Worm (Caenorhabditis elegans) whole organism, young adult: ENCODE measurements around the gene ceeh-2.

ENCODE experiments used
- B0035.1 ChIP-seq: sonication (generic microtip); optimal IDR thresholded peaks from 2 replicates; lab custom pipeline; 2016; ENCODE audit warnings: missing genetic modification characterization, mild to moderate bottlenecking, missing compliant biosample characterization, missing genotype, missing genetic modification reagents
- B0336.3 ChIP-seq: fragments of 200-800 bp; sonication (Bioruptor generic); IDR thresholded peaks from 2 replicates; pipeline ENCODE4 v1.3.6; 2022; ENCODE audit warnings: missing genetic modification characterization, missing compliant biosample characterization
- D2030.7 ChIP-seq: fragments of 200-800 bp; sonication (Bioruptor generic); IDR thresholded peaks from 2 replicates; pipeline ENCODE4 v1.3.6; 2022; ENCODE audit warnings: missing genetic modification reagents, missing genetic modification characterization, missing compliant biosample characterization
- F55B11.4 ChIP-seq: sonication (generic microtip); optimal IDR thresholded peaks from 2 replicates; lab custom pipeline; 2016; ENCODE audit warnings: missing compliant biosample characterization, missing genetic modification characterization, borderline replicate concordance; ENCODE audit not compliant: insufficient read depth
- K11D2.4 ChIP-seq: fragments of 200-800 bp; sonication (Bioruptor generic); IDR thresholded peaks from 2 replicates; pipeline ENCODE4 v1.3.6; 2022; ENCODE audit warnings: missing genetic modification reagents, missing genetic modification characterization, missing compliant biosample characterization
- T07F8.4 ChIP-seq: sonication (generic microtip); optimal IDR thresholded peaks from 2 replicates; lab custom pipeline; 2016; ENCODE audit warnings: mild to moderate bottlenecking, missing genetic modification characterization, moderate library complexity, missing compliant biosample characterization
- T26A5.8 ChIP-seq: sonication (generic microtip); optimal IDR thresholded peaks from 2 replicates; lab custom pipeline; 2016; ENCODE audit warnings: missing genetic modification characterization, missing compliant biosample characterization
- Y53F4B.3 ChIP-seq: fragments of 200-800 bp; sonication (Bioruptor generic); IDR thresholded peaks from 2 replicates; pipeline ENCODE4 v1.3.6; 2022; ENCODE audit warnings: missing genetic modification reagents, missing genetic modification characterization, missing compliant biosample characterization
- Y53G8AR.9 ChIP-seq: fragments of 200-800 bp; sonication (Bioruptor generic); conservative IDR thresholded peaks from 2 replicates; pipeline ENCODE4 v1.3.6; 2022; ENCODE audit warnings: missing genetic modification reagents, missing genetic modification characterization, missing compliant biosample characterization
- Y56A3A.18 ChIP-seq: fragments of 200-800 bp; sonication (Bioruptor generic); IDR thresholded peaks from 2 replicates; pipeline ENCODE4 v1.3.6; 2022; ENCODE audit warnings: missing genetic modification reagents, missing genetic modification characterization, missing compliant biosample characterization
- Y79H2A.3 ChIP-seq: fragments of 200-800 bp; sonication (Bioruptor generic); conservative IDR thresholded peaks from 2 replicates; pipeline ENCODE4 v1.3.6; 2022; ENCODE audit warnings: missing genetic modification reagents, missing genetic modification characterization, missing compliant biosample characterization
- ZK185.1 ChIP-seq: sonication (generic microtip); optimal IDR thresholded peaks from 2 replicates; lab custom pipeline; 2016; ENCODE audit warnings: mild to moderate bottlenecking, missing genetic modification characterization, missing compliant biosample characterization; ENCODE audit not compliant: poor library complexity, severe bottlenecking
- ama-1 ChIP-seq, 3 experiments: fragments of 150-350 bp in 1 of 3; sonication (generic microtip) in 2 of 3; optimal IDR thresholded peaks; 2 replicates each; lab custom pipeline; 2014 to 2018; ENCODE audit warnings: missing biosample characterization in 2 of 3, missing genetic modification characterization in 2 of 3, missing genetic modification reagents in 2 of 3
- atf-7 ChIP-seq: sonication (generic microtip); optimal IDR thresholded peaks from 2 replicates; lab custom pipeline; 2017; ENCODE audit warnings: mild to moderate bottlenecking, missing genetic modification characterization, missing compliant biosample characterization
- attf-3 ChIP-seq: fragments of 200-800 bp; sonication (Bioruptor generic); conservative IDR thresholded peaks from 2 replicates; pipeline ENCODE4 v1.3.6; 2022; ENCODE audit warnings: missing genetic modification reagents, missing genetic modification characterization, missing compliant biosample characterization
- cebp-2 ChIP-seq: fragments of 200-800 bp; sonication (Bioruptor generic); IDR thresholded peaks from 2 replicates; pipeline ENCODE4 v1.3.6; 2022; ENCODE audit warnings: missing genetic modification characterization, missing compliant biosample characterization
- ceh-58 ChIP-seq: fragments of 200-800 bp; sonication (Bioruptor generic); IDR thresholded peaks from 2 replicates; pipeline ENCODE4 v1.3.6; 2022; ENCODE audit warnings: missing genetic modification characterization, missing compliant biosample characterization
- ceh-79 ChIP-seq: sonication (generic microtip); optimal IDR thresholded peaks from 2 replicates; lab custom pipeline; 2017; ENCODE audit warnings: mild to moderate bottlenecking, missing genetic modification characterization, missing compliant biosample characterization
- ceh-91 ChIP-seq: fragments of 200-800 bp; sonication (Bioruptor generic); IDR thresholded peaks from 2 replicates; pipeline ENCODE4 v1.3.6; 2022; ENCODE audit warnings: missing genetic modification reagents, missing genetic modification characterization, missing compliant biosample characterization
- dox-1 ChIP-seq: fragments of 200-800 bp; sonication (Bioruptor generic); IDR thresholded peaks from 2 replicates; pipeline ENCODE4 v1.3.6; 2022; ENCODE audit warnings: missing genetic modification reagents, missing genetic modification characterization, missing compliant biosample characterization
- dpl-1 ChIP-seq: fragments of 150-350 bp; optimal IDR thresholded peaks from 2 replicates; lab custom pipeline; 2014; ENCODE audit warnings: missing biosample characterization, missing genetic modification reagents, missing genetic modification characterization
- efl-1 ChIP-seq: fragments of 150-350 bp; optimal IDR thresholded peaks from 2 replicates; lab custom pipeline; 2014; ENCODE audit warnings: missing biosample characterization, missing genetic modification reagents, missing genetic modification characterization
- ekl-4 ChIP-seq: fragments of 200-800 bp; sonication (Bioruptor generic); IDR thresholded peaks from 2 replicates; pipeline ENCODE4 v1.3.6; 2022; ENCODE audit warnings: missing genetic modification reagents, missing genetic modification characterization, missing compliant biosample characterization
- gei-17 ChIP-seq: fragments of 200-800 bp; sonication (Bioruptor generic); optimal IDR thresholded peaks from 2 replicates; lab custom pipeline; 2018; ENCODE audit warnings: mild to moderate bottlenecking, missing genetic modification characterization, missing compliant biosample characterization
- hlh-12 ChIP-seq: sonication (generic microtip); optimal IDR thresholded peaks from 2 replicates; lab custom pipeline; 2016; ENCODE audit warnings: missing genetic modification characterization, missing compliant biosample characterization
- hmg-1.2 ChIP-seq: fragments of 200-800 bp; sonication (Bioruptor generic); IDR thresholded peaks from 2 replicates; pipeline ENCODE4 v1.3.6; 2022; ENCODE audit warnings: missing genetic modification reagents, missing genetic modification characterization, missing compliant biosample characterization
- hmg-20 ChIP-seq: fragments of 200-800 bp; sonication (Bioruptor generic); IDR thresholded peaks from 2 replicates; pipeline ENCODE4 v1.3.6; 2022; ENCODE audit warnings: missing genetic modification reagents, missing genetic modification characterization, missing compliant biosample characterization
- hsf-1 ChIP-seq: fragments of 200-800 bp; sonication (Bioruptor generic); IDR thresholded peaks from 2 replicates; pipeline ENCODE4 v1.3.6; 2022; ENCODE audit warnings: missing genetic modification reagents, missing genetic modification characterization, missing compliant biosample characterization
- lin-40 ChIP-seq: sonication (generic microtip); optimal IDR thresholded peaks from 2 replicates; lab custom pipeline; 2016; ENCODE audit warnings: missing genetic modification characterization, mild to moderate bottlenecking, missing compliant biosample characterization, missing genotype, missing genetic modification reagents
- lsl-1 ChIP-seq: fragments of 200-800 bp; sonication (Bioruptor generic); optimal IDR thresholded peaks from 2 replicates; lab custom pipeline; 2018; ENCODE audit warnings: mild to moderate bottlenecking, missing genetic modification characterization, moderate library complexity, missing compliant biosample characterization
- madf-10 ChIP-seq: sonication (generic microtip); optimal IDR thresholded peaks from 2 replicates; lab custom pipeline; 2016; ENCODE audit warnings: mild to moderate bottlenecking, missing genetic modification characterization, missing compliant biosample characterization
- madf-3 ChIP-seq: fragments of 200-800 bp; sonication (Bioruptor generic); IDR thresholded peaks from 2 replicates; pipeline ENCODE4 v1.3.6; 2022; ENCODE audit warnings: missing genetic modification reagents, missing genetic modification characterization, missing compliant biosample characterization
- mcd-1 ChIP-seq: fragments of 200-800 bp; sonication (Bioruptor generic); IDR thresholded peaks from 2 replicates; pipeline ENCODE4 v1.3.6; 2022; ENCODE audit warnings: missing genetic modification reagents, missing genetic modification characterization, missing compliant biosample characterization
- mel-28 ChIP-seq: sonication (generic microtip); optimal IDR thresholded peaks from 2 replicates; lab custom pipeline; 2016; ENCODE audit warnings: borderline replicate concordance, mild to moderate bottlenecking, missing genetic modification characterization, missing compliant biosample characterization
- mxl-1 ChIP-seq: sonication (generic microtip); optimal IDR thresholded peaks from 2 replicates; lab custom pipeline; 2016; ENCODE audit warnings: missing genetic modification characterization, missing compliant biosample characterization
- nfyb-1 ChIP-seq: fragments of 200-800 bp; sonication (Bioruptor generic); IDR thresholded peaks from 2 replicates; pipeline ENCODE4 v1.3.6; 2022; ENCODE audit warnings: missing genetic modification reagents, missing genetic modification characterization, missing compliant biosample characterization
- nhr-80 ChIP-seq: sonication (generic microtip); optimal IDR thresholded peaks from 2 replicates; lab custom pipeline; 2016; ENCODE audit warnings: missing genetic modification characterization, missing compliant biosample characterization
- nhr-90 ChIP-seq: sonication (generic microtip); optimal IDR thresholded peaks from 2 replicates; lab custom pipeline; 2016; ENCODE audit warnings: missing genotype, mild to moderate bottlenecking, missing genetic modification characterization, missing compliant biosample characterization
- pbrm-1 ChIP-seq: fragments of 200-800 bp; sonication (Bioruptor generic); IDR thresholded peaks from 2 replicates; pipeline ENCODE4 v1.3.6; 2022; ENCODE audit warnings: missing genetic modification reagents, missing genetic modification characterization, missing compliant biosample characterization
- repo-1 ChIP-seq: sonication (generic microtip); optimal IDR thresholded peaks from 2 replicates; lab custom pipeline; 2017; ENCODE audit warnings: mild to moderate bottlenecking, missing genetic modification characterization, missing compliant biosample characterization
- snpc-1.3 ChIP-seq: sonication (generic microtip); optimal IDR thresholded peaks from 2 replicates; lab custom pipeline; 2017; ENCODE audit warnings: missing genetic modification characterization, mild to moderate bottlenecking, missing compliant biosample characterization, antibody characterized with exemption, moderate library complexity, missing genotype, missing genetic modification reagents; ENCODE audit not compliant: insufficient read depth
- somi-1 ChIP-seq: fragments of 200-800 bp; sonication (Bioruptor generic); optimal IDR thresholded peaks from 2 replicates; lab custom pipeline; 2018; ENCODE audit warnings: mild to moderate bottlenecking, missing genetic modification characterization, missing compliant biosample characterization
- tbp1 ChIP-seq: fragments of 200-800 bp; sonication (Bioruptor generic); optimal IDR thresholded peaks from 2 replicates; lab custom pipeline; 2018; ENCODE audit warnings: mild to moderate bottlenecking, missing genetic modification characterization, missing compliant biosample characterization
- tlf-1 ChIP-seq: fragments of 200-800 bp; sonication (Bioruptor generic); optimal IDR thresholded peaks from 2 replicates; lab custom pipeline; 2018; ENCODE audit warnings: mild to moderate bottlenecking, missing genetic modification characterization, missing compliant biosample characterization
- ztf-18 ChIP-seq: sonication (generic microtip); optimal IDR thresholded peaks from 2 replicates; lab custom pipeline; 2016; ENCODE audit warnings: missing genotype, mild to moderate bottlenecking, missing genetic modification characterization, missing compliant biosample characterization
- ztf-22 ChIP-seq: fragments of 200-800 bp; sonication (Bioruptor generic); optimal IDR thresholded peaks from 2 replicates; lab custom pipeline; 2018; ENCODE audit warnings: mild to moderate bottlenecking, missing genetic modification characterization, moderate library complexity, missing compliant biosample characterization
- ztf-25 ChIP-seq: fragments of 200-800 bp; sonication (Bioruptor generic); IDR thresholded peaks from 2 replicates; pipeline ENCODE4 v1.3.6; 2022; ENCODE audit warnings: missing genetic modification reagents, missing genetic modification characterization, missing compliant biosample characterization
- ztf-28 ChIP-seq: fragments of 200-800 bp; sonication (Bioruptor generic); IDR thresholded peaks from 2 replicates; pipeline ENCODE4 v1.3.6; 2022; ENCODE audit warnings: missing genetic modification reagents, missing genetic modification characterization, missing compliant biosample characterization
- ztf-3 ChIP-seq: fragments of 200-800 bp; sonication (Bioruptor generic); optimal IDR thresholded peaks from 2 replicates; lab custom pipeline; 2018; ENCODE audit warnings: mild to moderate bottlenecking, missing genetic modification characterization, missing compliant biosample characterization

Gene ceeh-2

DNA sequence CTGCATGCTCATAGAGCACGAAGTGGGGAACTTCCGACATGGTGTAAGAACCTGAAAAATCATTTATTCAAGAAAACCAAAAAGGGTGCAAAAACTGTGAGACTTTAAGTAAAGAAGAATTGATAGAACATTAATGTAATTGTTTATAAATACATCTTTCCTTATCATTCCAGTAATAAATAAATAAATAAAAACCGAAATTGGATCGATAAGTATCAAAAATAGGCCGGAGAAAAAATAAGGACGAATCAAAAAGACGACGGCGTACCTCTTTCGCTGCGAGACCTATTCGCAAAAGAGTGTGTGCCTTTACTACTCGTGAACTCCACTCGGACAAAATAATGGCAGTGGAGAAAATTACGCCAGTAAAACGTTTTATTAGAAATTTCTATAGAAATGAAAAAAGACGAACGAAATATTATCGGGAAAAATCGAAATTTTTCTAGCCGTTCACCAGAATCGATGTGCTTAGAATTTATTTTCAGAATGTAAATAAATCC lies 4.7 kb downstream of the ceeh-2 start, which contains the start of gene nol-56:
Gene nol-56, minus strand, starts transcription at position 51 of the 500 bp plus-strand sequence.
- no peak for TF ChIP-seq ceh-58 (GFP tag; lab: Robert Waterston, UW)
- 0 out of 2 replicates have a peak, but pooled peaks have one; percentile 38 for TF ChIP-seq Y53G8AR.9 (GFP tag; lab: Robert Waterston, UW)
- peak; percentile 64 for TF ChIP-seq ztf-18 (tag; lab: Kevin White, UChicago)
- no peak for TF ChIP-seq ztf-3 (GFP tag; lab: Kevin White, UChicago)
- TF ChIP-seq ceh-79 (tag; lab: Kevin White, UChicago): no peak
- peak; percentile 48 for TF ChIP-seq tlf-1
- TF ChIP-seq lin-40: peak; percentile 71
- TF ChIP-seq K11D2.4 (GFP tag; lab: Robert Waterston, UW): no peak
- TF ChIP-seq pbrm-1: peak; percentile 39; the same call in 1 of the 2 replicates
- TF ChIP-seq ztf-22 (GFP tag; lab: Kevin White, UChicago): no peak
- no peak for TF ChIP-seq Y56A3A.18
- no peak for TF ChIP-seq ama-1 (optimal IDR thresholded peaks at IDR 0.05; lab: Kevin White, UChicago)
- no peak for TF ChIP-seq ama-1 (GFP tag; optimal IDR thresholded peaks at IDR 0.05; lab: Kevin White, UChicago)
- no peak for TF ChIP-seq T26A5.8 (tag; lab: Kevin White, UChicago)
- TF ChIP-seq hmg-1.2 (GFP tag; lab: Robert Waterston, UW): 0 out of 2 replicates have a peak, but pooled peaks have one; percentile 10
- TF ChIP-seq tbp1 (GFP tag; lab: Kevin White, UChicago): peak; percentile 47
- TF ChIP-seq ceh-91 (GFP tag; lab: Robert Waterston, UW): no peak
- TF ChIP-seq T07F8.4: no peak
- no peak for TF ChIP-seq ztf-28 (GFP tag; lab: Robert Waterston, UW)
- peak; percentile 33 for TF ChIP-seq snpc-1.3
- TF ChIP-seq efl-1 (GFP tag; lab: Kevin White, UChicago): peak; percentile 49
- no peak for TF ChIP-seq ztf-25 (GFP tag; lab: Robert Waterston, UW)
- peak; percentile 78 for TF ChIP-seq mcd-1 (GFP tag; lab: Robert Waterston, UW)
- TF ChIP-seq nhr-80: peak; percentile 16
- TF ChIP-seq B0035.1 (tag; lab: Kevin White, UChicago): no peak
- peak; percentile 29 for TF ChIP-seq madf-10
- TF ChIP-seq hmg-20 (GFP tag; lab: Robert Waterston, UW): 0 out of 2 replicates have a peak, but pooled peaks have one; percentile 25
- no peak for TF ChIP-seq Y53F4B.3 (GFP tag; lab: Robert Waterston, UW)
- no peak for TF ChIP-seq B0336.3 (GFP tag; lab: Robert Waterston, UW)
- TF ChIP-seq F55B11.4: no peak
- no peak for TF ChIP-seq ekl-4 (GFP tag; lab: Robert Waterston, UW)
- no peak for TF ChIP-seq mxl-1 (tag; lab: Kevin White, UChicago)
- TF ChIP-seq atf-7: no peak
- no peak for TF ChIP-seq mel-28 (tag; lab: Kevin White, UChicago)
- 0 out of 2 replicates have a peak, but pooled peaks have one; percentile 62 for TF ChIP-seq nfyb-1 (GFP tag; lab: Robert Waterston, UW)
- TF ChIP-seq dox-1: peak; percentile 74
- TF ChIP-seq Y79H2A.3: no peak
- TF ChIP-seq lsl-1 (GFP tag; lab: Kevin White, UChicago): peak; percentile 53
- peak; percentile 60 for TF ChIP-seq dpl-1 (GFP tag; lab: Kevin White, UChicago)
- no peak for TF ChIP-seq cebp-2 (GFP tag; lab: Robert Waterston, UW)
- TF ChIP-seq D2030.7 (GFP tag; lab: Robert Waterston, UW): peak; percentile 53
- TF ChIP-seq gei-17 (GFP tag; lab: Kevin White, UChicago): no peak
- TF ChIP-seq ZK185.1 (tag; lab: Kevin White, UChicago): peak; percentile 79
- TF ChIP-seq repo-1 (tag; lab: Kevin White, UChicago): no peak
- TF ChIP-seq hsf-1 (GFP tag; lab: Robert Waterston, UW): no peak
- TF ChIP-seq somi-1 (GFP tag; lab: Kevin White, UChicago): no peak
- no peak for TF ChIP-seq nhr-90 (tag; lab: Kevin White, UChicago)
- TF ChIP-seq attf-3: peak; percentile 32; the same call in 1 of the 2 replicates
- TF ChIP-seq madf-3 (GFP tag; lab: Robert Waterston, UW): peak; percentile 79
- no peak for TF ChIP-seq hlh-12 (tag; lab: Kevin White, UChicago)
